Fruit fly (Drosophila melanogaster) whole organism, pupa: ENCODE measurements around the gene CG1983.

Experiments used
- CG10348 ChIP-seq: fragments of 200-800 bp; sonication (Bioruptor generic); IDR thresholded peaks from 2 replicates; pipeline ENCODE4 v1.3.6; 2022; ENCODE audit warnings: missing biosample characterization, missing genetic modification characterization
- CG12605 ChIP-seq: fragments of 200-800 bp; sonication (Bioruptor generic); IDR thresholded peaks from 2 replicates; pipeline ENCODE4 v1.3.6; 2022; ENCODE audit warnings: missing biosample characterization, missing genetic modification characterization
- CG13204 ChIP-seq: fragments of 200-800 bp; sonication (Bioruptor generic); optimal IDR thresholded peaks from 2 replicates; lab custom pipeline; 2018; ENCODE audit warnings: missing biosample characterization, mild to moderate bottlenecking, missing genetic modification characterization, moderate library complexity
- CG14655 ChIP-seq: fragments of 200-800 bp; sonication (Bioruptor generic); optimal IDR thresholded peaks from 3 replicates; lab custom pipeline; 2017; ENCODE audit warnings: mild to moderate bottlenecking, missing biosample characterization, missing genetic modification reagents, missing genetic modification characterization
- CG15710 ChIP-seq: fragments of 200-800 bp; sonication (Bioruptor generic); optimal IDR thresholded peaks from 2 replicates; lab custom pipeline; 2018; ENCODE audit warnings: missing biosample characterization, mild to moderate bottlenecking, missing genetic modification characterization, moderate library complexity
- CG17806 ChIP-seq: fragments of 200-800 bp; sonication (Bioruptor generic); optimal IDR thresholded peaks from 2 replicates; lab custom pipeline; 2018; ENCODE audit warnings: missing biosample characterization, mild to moderate bottlenecking, missing genetic modification characterization, moderate library complexity
- CG32121 ChIP-seq: fragments of 200-800 bp; sonication (Bioruptor generic); IDR thresholded peaks from 2 replicates; pipeline ENCODE4 v1.3.6; 2022; ENCODE audit warnings: missing biosample characterization, missing genetic modification characterization
- CG34367 ChIP-seq: fragments of 200-800 bp; sonication (Bioruptor generic); optimal IDR thresholded peaks from 2 replicates; lab custom pipeline; 2018; ENCODE audit warnings: missing biosample characterization, mild to moderate bottlenecking, missing genetic modification characterization
- CG4496 ChIP-seq: fragments of 200-800 bp; sonication (Bioruptor generic); IDR thresholded peaks from 3 replicates; pipeline ENCODE4 v1.3.6; 2022; ENCODE audit warnings: missing biosample characterization, missing genetic modification characterization
- CG8159 ChIP-seq: fragments of 200-800 bp; sonication (Bioruptor generic); optimal IDR thresholded peaks from 3 replicates; lab custom pipeline; 2018; ENCODE audit warnings: missing biosample characterization, mild to moderate bottlenecking, missing genetic modification characterization, moderate library complexity
- CG8301 ChIP-seq: fragments of 200-800 bp; sonication (Bioruptor generic); optimal IDR thresholded peaks from 2 replicates; lab custom pipeline; 2018; ENCODE audit warnings: missing biosample characterization, mild to moderate bottlenecking, missing genetic modification characterization
- CG9948 ChIP-seq: fragments of 200-800 bp; sonication (Bioruptor generic); optimal IDR thresholded peaks from 2 replicates; lab custom pipeline; 2018; ENCODE audit warnings: missing biosample characterization, mild to moderate bottlenecking, missing genetic modification characterization, moderate library complexity
- D1 ChIP-seq: fragments of 200-800 bp; sonication (Bioruptor generic); optimal IDR thresholded peaks from 2 replicates; lab custom pipeline; 2018; ENCODE audit warnings: missing biosample characterization, mild to moderate bottlenecking, missing genetic modification characterization, moderate library complexity
- EcR ChIP-seq: fragments of 200-800 bp; sonication (Bioruptor generic); optimal IDR thresholded peaks from 3 replicates; lab custom pipeline; 2019; ENCODE audit warnings: missing biosample characterization, missing genetic modification characterization, mild to moderate bottlenecking, moderate library complexity, missing genetic modification reagents
- Ets98B ChIP-seq: fragments of 200-800 bp; sonication (Bioruptor generic); IDR thresholded peaks from 2 replicates; pipeline ENCODE4 v1.3.6; 2022; ENCODE audit warnings: missing biosample characterization, missing genetic modification characterization
- Pif1A ChIP-seq: fragments of 200-800 bp; sonication (Bioruptor generic); optimal IDR thresholded peaks from 3 replicates; lab custom pipeline; 2016; ENCODE audit warnings: missing biosample characterization, missing genetic modification characterization
- Pif1B ChIP-seq: fragments of 200-800 bp; sonication (Bioruptor generic); optimal IDR thresholded peaks from 3 replicates; lab custom pipeline; 2016; ENCODE audit warnings: missing biosample characterization, missing genetic modification characterization
- Snoo ChIP-seq: fragments of 200-800 bp; sonication (Bioruptor generic); optimal IDR thresholded peaks from 3 replicates; lab custom pipeline; 2017; ENCODE audit warnings: missing biosample characterization, mild to moderate bottlenecking, missing genetic modification characterization, inconsistent platforms
- fd96Ca ChIP-seq: fragments of 200-800 bp; sonication (Bioruptor generic); IDR thresholded peaks from 3 replicates; pipeline ENCODE4 v1.3.6; 2022; ENCODE audit warnings: missing biosample characterization, missing genetic modification characterization
- gl ChIP-seq: fragments of 200-800 bp; sonication (Bioruptor generic); optimal IDR thresholded peaks from 2 replicates; lab custom pipeline; 2018; ENCODE audit warnings: missing biosample characterization, mild to moderate bottlenecking, missing genetic modification characterization
- rn ChIP-seq: fragments of 200-800 bp; sonication (Bioruptor generic); IDR thresholded peaks from 2 replicates; pipeline ENCODE4 v1.3.6; 2022; ENCODE audit warnings: missing biosample characterization, missing genetic modification characterization

The CG1983 gene

dm6 chr3R:30213697-30214096 lies 36.2 kb upstream of the CG1983 start, which contains the start of gene CecB:
TSS of gene CecB (minus strand) at chr3R:30213797.
- no peak for TF ChIP-seq Pif1B (GFP tag; lab: Kevin White, UChicago)
- TF ChIP-seq fd96Ca (GFP tag; lab: Robert Waterston, UW): no peak
- no peak for TF ChIP-seq CG10348 (GFP tag; lab: Robert Waterston, UW)

dm6 chr3R:30211856-30212255 lies 34.4 kb upstream of the CG1983 start, which contains the start of gene CecA2:
TSS of gene CecA2 (plus strand) at chr3R:30212156.
- TF ChIP-seq gl (tag; lab: Kevin White, UChicago) (no peak), CG32121 (GFP tag; lab: Robert Waterston, UW) (no peak), D1 (no peak), CG15710 (tag; lab: Kevin White, UChicago) (no peak), CG9948 (tag; lab: Kevin White, UChicago) (no peak), CG4496 (no peak), CG10348 (GFP tag; lab: Robert Waterston, UW) (no peak), rn (no peak), Pif1B (GFP tag; lab: Kevin White, UChicago) (no peak)

DNA sequence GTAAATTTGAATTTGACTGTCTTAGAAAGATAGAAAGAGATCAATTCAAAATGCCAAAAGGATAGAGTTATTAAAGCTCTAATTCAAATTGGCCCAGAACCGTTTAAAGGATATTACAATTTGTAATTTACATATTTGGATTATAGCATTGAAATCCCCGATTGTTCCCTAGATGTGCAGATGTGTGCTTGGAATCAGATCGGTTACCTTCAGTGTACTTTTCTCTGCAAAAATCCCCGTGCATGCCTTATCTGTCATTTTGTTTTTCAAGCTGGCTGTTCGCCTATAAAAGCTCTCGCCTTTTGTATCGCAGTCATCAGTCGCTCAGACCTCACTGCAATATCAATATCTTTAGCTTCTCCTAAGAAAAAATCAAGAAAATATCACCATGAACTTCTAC lies 33.1 kb upstream of the CG1983 start, which contains the start of gene CecA1:
Gene CecA1, plus strand, starts transcription at position 315 of the 400 bp plus-strand sequence.
- TF ChIP-seq rn (no peak), CG13204 (GFP tag; lab: Kevin White, UChicago) (no peak), CG14655 (GFP tag; lab: Kevin White, UChicago) (no peak), Pif1A (GFP tag; lab: Kevin White, UChicago) (no peak), CG32121 (GFP tag; lab: Robert Waterston, UW) (no peak), gl (tag; lab: Kevin White, UChicago) (no peak), fd96Ca (GFP tag; lab: Robert Waterston, UW) (no peak), CG4496 (no peak), CG8301 (tag; lab: Kevin White, UChicago) (no peak), CG12605 (GFP tag; lab: Robert Waterston, UW) (no peak), Snoo (tag; lab: Kevin White, UChicago) (no peak), CG34367 (no peak), CG8159 (no peak), Pif1B (GFP tag; lab: Kevin White, UChicago) (no peak), CG17806 (no peak)

dm6 chr3R:30209648-30210047 lies 32.1 kb upstream of the CG1983 start, which contains the start of gene Anp:
TSS of gene Anp (plus strand) at chr3R:30209948.
- no peak for TF ChIP-seq EcR (GFP tag; lab: Kevin White, UChicago)
- TF ChIP-seq CG4496: no peak
- no peak for TF ChIP-seq Snoo (tag; lab: Kevin White, UChicago)
- no peak for TF ChIP-seq CG8159
- no peak for TF ChIP-seq CG9948 (tag; lab: Kevin White, UChicago)
- no peak for TF ChIP-seq CG17806
- TF ChIP-seq CG32121 (GFP tag; lab: Robert Waterston, UW): no peak
- no peak for TF ChIP-seq fd96Ca (GFP tag; lab: Robert Waterston, UW)
- no peak for TF ChIP-seq CG14655 (GFP tag; lab: Kevin White, UChicago)
- TF ChIP-seq Pif1A (GFP tag; lab: Kevin White, UChicago): no peak
- no peak for TF ChIP-seq Ets98B (GFP tag; lab: Robert Waterston, UW)
- TF ChIP-seq CG15710 (tag; lab: Kevin White, UChicago): no peak
- no peak for TF ChIP-seq rn

DNA sequence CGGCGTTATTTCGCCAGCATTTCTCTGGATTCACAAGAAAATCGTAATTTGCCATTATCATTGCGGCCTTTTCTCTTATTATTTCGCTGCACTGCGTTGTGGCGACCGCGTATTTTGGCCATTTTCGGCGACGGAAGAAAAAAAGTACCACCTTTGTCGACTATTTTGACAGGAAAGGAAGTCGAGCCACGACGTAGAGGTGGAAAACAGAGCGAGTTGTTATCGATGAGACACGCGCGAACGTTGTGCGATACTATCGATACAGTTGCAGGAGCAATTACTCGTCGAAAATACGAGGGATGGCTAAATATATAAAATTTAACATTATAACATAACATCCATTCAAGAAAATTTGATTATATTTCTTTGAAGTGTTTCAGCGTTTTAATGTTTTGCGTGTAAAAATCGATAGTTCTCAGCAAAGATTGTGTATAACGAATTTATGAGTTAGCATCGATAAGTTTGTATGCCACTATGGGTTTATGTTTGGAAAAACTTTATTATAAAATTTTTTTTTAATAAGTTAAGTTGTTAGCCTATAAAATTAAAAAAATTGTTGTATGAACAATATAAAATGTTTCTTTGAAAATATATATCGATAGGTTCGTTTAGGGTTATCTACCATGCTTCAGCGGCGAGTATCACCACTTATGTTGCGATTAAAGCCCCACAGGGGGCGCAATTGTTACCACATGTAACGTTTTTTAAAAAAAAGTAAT lies 31.4 kb upstream of the CG1983 start, which contains the start of gene RpS7:
Gene RpS7, minus strand, starts transcription at position 255 of the 719 bp plus-strand sequence.
- TF ChIP-seq Pif1A (GFP tag; lab: Kevin White, UChicago) (peak; percentile 58), CG34367 (peak; percentile 65), Ets98B (GFP tag; lab: Robert Waterston, UW) (peak; percentile 60), EcR (GFP tag; lab: Kevin White, UChicago) (no peak), CG15710 (tag; lab: Kevin White, UChicago) (peak; percentile 45), CG8301 (tag; lab: Kevin White, UChicago) (peak; percentile 32), CG32121 (GFP tag; lab: Robert Waterston, UW) (peak; percentile 62), Snoo (tag; lab: Kevin White, UChicago) (peak; percentile 80), gl (tag; lab: Kevin White, UChicago) (peak; percentile 73), CG13204 (GFP tag; lab: Kevin White, UChicago) (peak; percentile 55), CG17806 (no peak), fd96Ca (GFP tag; lab: Robert Waterston, UW) (no peak), CG10348 (GFP tag; lab: Robert Waterston, UW) (no peak), CG9948 (tag; lab: Kevin White, UChicago) (peak; percentile 18), D1 (no peak), CG12605 (GFP tag; lab: Robert Waterston, UW) (peak; percentile 59; the same call in 1 of the 2 replicates), rn (0 out of 2 replicates have a peak, but pooled peaks have one; percentile 23), CG4496 (peak; percentile 85), Pif1B (GFP tag; lab: Kevin White, UChicago) (peak; percentile 62), CG8159 (peak; percentile 44), CG14655 (GFP tag; lab: Kevin White, UChicago) (peak; percentile 25)

- TF ChIP-seq Pif1A (GFP tag; lab: Kevin White, UChicago) (no peak), Pif1B (GFP tag; lab: Kevin White, UChicago) (no peak), CG12605 (GFP tag; lab: Robert Waterston, UW) (no peak), CG8301 (tag; lab: Kevin White, UChicago) (no peak), Ets98B (GFP tag; lab: Robert Waterston, UW) (no peak), fd96Ca (GFP tag; lab: Robert Waterston, UW) (no peak), CG15710 (tag; lab: Kevin White, UChicago) (no peak), CG32121 (GFP tag; lab: Robert Waterston, UW) (no peak), CG13204 (GFP tag; lab: Kevin White, UChicago) (no peak), D1 (no peak), CG14655 (GFP tag; lab: Kevin White, UChicago) (no peak), gl (tag; lab: Kevin White, UChicago) (no peak), EcR (GFP tag; lab: Kevin White, UChicago) (no peak), rn (no peak), CG9948 (tag; lab: Kevin White, UChicago) (no peak), CG4496 (no peak), CG10348 (GFP tag; lab: Robert Waterston, UW) (no peak), CG34367 (no peak), CG8159 (no peak)
- TF ChIP-seq, all 21 proteins: peak for 0
Measured at dm6 chr3R:30208011-30208410, 30.5 kb upstream of the CG1983 start.
